Fruit fly (Drosophila melanogaster): ENCODE measurements around the gene CG4520.

Gene CG4520

DNA sequence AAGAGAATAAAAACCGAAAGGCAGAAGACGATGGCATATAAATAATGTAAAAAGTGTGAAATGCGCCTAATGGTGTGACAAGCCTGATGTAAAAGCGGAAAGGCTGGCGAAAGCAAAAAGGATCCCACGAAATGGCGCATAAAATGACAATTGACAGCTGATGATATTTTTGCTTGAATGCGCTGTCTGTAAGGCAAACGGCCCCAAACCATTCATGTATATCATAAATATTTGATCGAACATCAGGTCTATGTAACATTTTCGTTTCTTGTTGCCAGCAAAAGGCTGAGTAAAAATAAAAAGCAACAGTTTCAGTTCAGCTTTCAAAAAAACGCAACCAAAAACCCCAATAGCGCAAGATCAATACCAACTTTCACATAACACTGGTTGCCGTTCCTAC lies at the start of gene CG4520:
Gene CG4520, plus strand, starts transcription at position 301 of the 400 bp plus-strand sequence.
- no peak for TF ChIP-seq ovo (GFP tag; optimal IDR thresholded peaks at IDR 0.05)
- no peak for TF ChIP-seq CG5204 (GFP tag; optimal IDR thresholded peaks at IDR 0.05)

DNA sequence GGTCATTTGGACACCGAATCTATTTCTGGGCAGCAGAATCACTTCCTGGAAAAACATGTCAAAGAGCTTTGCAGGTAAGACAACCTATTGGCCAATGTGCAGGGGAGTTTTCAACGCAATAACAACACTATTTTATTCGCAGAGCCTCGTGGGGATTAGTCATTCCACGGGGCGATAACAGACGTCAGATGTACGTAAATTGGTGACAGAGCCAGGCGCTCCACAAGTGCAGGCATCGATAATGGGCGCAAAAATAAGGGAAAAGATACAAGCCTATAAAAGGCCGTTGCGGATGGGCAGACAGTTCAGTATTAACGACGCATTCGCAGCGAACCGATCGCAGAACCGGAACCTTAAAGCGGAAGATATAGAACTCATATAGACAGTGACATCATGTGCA lies 49.5 kb upstream of the CG4520 start, which contains the start of gene CG5399:
Gene CG5399, plus strand, starts transcription at position 301 of the 400 bp plus-strand sequence.
- no peak for TF ChIP-seq toe (GFP tag; optimal IDR thresholded peaks at IDR 0.05)
- no peak for TF ChIP-seq bab1 (GFP tag; optimal IDR thresholded peaks at IDR 0.05)
- TF ChIP-seq CG12768 (GFP tag; optimal IDR thresholded peaks at IDR 0.05): no peak
- no peak for TF ChIP-seq CG11617 (GFP tag; optimal IDR thresholded peaks at IDR 0.05)
- no peak for TF ChIP-seq cnc (optimal IDR thresholded peaks at IDR 0.05)
- no peak for TF ChIP-seq Mnt (GFP tag; optimal IDR thresholded peaks at IDR 0.05)
- TF ChIP-seq Clk (GFP tag; optimal IDR thresholded peaks at IDR 0.05): no peak
- no peak for TF ChIP-seq Hr96 (GFP tag; optimal IDR thresholded peaks at IDR 0.05)
- no peak for TF ChIP-seq pad (GFP tag; optimal IDR thresholded peaks at IDR 0.05)
- TF ChIP-seq CG5204 (GFP tag; optimal IDR thresholded peaks at IDR 0.05): no peak
- TF ChIP-seq cic (GFP tag; optimal IDR thresholded peaks at IDR 0.05): no peak
- no peak for TF ChIP-seq CG33017 (tag; optimal IDR thresholded peaks at IDR 0.05)
- TF ChIP-seq tj (GFP tag; optimal IDR thresholded peaks at IDR 0.05): no peak
- TF ChIP-seq CG7045 (GFP tag; optimal IDR thresholded peaks at IDR 0.05): no peak
- TF ChIP-seq CG1620 (GFP tag; optimal IDR thresholded peaks at IDR 0.05): no peak

DNA sequence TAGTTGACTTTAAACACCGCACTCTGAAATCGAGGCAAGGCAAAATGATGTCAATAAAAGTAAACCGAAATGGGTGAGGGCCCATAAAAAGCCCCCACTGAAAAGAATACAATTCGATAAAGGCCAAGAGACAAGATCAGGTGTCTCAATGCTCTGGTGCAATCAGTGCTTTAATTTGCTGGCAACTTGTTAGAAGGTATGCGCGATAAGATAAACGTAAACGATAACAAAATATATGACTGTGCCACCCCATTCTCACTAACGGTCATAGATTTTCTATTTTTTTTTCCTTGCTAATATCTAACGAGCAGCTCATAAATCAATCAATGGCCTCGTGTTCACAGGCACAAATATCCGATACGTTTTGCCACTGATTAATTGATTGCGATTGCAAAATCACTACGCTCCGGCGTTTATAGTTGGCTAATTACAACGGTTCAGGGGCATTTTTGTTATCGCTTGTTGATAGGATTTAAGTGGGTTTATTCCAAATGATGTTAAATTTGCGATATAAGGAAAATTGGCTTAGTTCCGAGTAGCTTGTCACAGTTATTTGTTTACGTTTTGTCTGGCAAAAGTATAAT lies 47.9 kb upstream of the CG4520 start:
- TF ChIP-seq ovo (GFP tag; optimal IDR thresholded peaks at IDR 0.05): peak; percentile 7
- no peak for TF ChIP-seq toe (GFP tag; optimal IDR thresholded peaks at IDR 0.05)
- TF ChIP-seq CG5204 (GFP tag; optimal IDR thresholded peaks at IDR 0.05): no peak
- peak; percentile 35 for TF ChIP-seq CG7045 (GFP tag; optimal IDR thresholded peaks at IDR 0.05)
- peak; percentile 10 for TF ChIP-seq CG12768 (GFP tag; optimal IDR thresholded peaks at IDR 0.05)
- TF ChIP-seq cic (GFP tag; optimal IDR thresholded peaks at IDR 0.05): peak; percentile 78
- TF ChIP-seq CG33017 (tag; optimal IDR thresholded peaks at IDR 0.05): peak; percentile 33
- TF ChIP-seq kay (GFP tag; ENCODE audit: borderline replicate concordance): peak; percentile 90
- TF ChIP-seq CG14711 (tag; optimal IDR thresholded peaks at IDR 0.05): peak; percentile 1
- TF ChIP-seq cnc (optimal IDR thresholded peaks at IDR 0.05): no peak

DNA sequence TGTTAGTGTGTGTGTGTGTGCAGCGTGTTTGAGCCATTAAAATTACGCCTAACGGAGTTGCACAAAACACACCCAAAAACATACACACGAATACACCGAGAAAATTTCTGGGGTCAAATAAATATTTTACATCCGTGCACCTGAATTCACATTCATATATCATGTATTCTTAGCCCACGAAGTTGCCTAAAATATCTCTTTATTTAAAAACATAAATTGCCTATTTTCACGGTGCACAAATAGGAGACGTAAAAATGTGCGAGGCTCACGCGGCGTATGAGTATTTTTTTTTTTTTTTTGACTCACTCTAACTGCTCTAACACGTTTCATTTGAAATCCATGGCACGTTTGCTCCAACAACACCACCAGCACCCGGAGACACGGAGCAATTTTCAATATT lies 43.7 kb upstream of the CG4520 start:
- TF ChIP-seq CG14711 (tag; optimal IDR thresholded peaks at IDR 0.05) (no peak), cic (GFP tag; optimal IDR thresholded peaks at IDR 0.05) (no peak), kay (GFP tag; ENCODE audit: borderline replicate concordance) (no peak), pad (GFP tag; optimal IDR thresholded peaks at IDR 0.05) (no peak), ovo (GFP tag; optimal IDR thresholded peaks at IDR 0.05) (no peak), tj (GFP tag; optimal IDR thresholded peaks at IDR 0.05) (no peak)

DNA sequence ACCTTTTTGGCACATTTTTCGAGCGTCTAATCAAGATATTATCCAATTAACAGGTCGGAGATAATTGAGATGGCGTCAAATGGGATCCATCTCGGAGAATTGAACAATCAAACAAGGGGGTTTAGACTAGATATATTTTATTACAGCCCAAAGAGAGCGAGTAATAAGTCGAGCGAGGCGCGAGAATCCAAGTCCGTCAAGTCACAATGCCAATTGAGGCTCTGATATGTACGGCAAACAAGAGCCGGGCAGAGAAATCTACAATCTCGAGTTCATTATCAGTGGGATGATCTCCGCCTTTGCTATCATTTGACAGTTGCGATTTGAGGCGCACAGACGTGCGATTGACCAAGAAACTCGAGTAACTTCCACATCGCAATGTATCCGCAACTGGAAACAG lies 40.1 kb upstream of the CG4520 start, which contains the start of gene CG5404:
Gene CG5404, plus strand, starts transcription at position 301 of the 400 bp plus-strand sequence.
- TF ChIP-seq cnc (optimal IDR thresholded peaks at IDR 0.05) (no peak), CG14711 (tag; optimal IDR thresholded peaks at IDR 0.05) (no peak), CG5204 (GFP tag; optimal IDR thresholded peaks at IDR 0.05) (no peak), toe (GFP tag; optimal IDR thresholded peaks at IDR 0.05) (no peak)

DNA sequence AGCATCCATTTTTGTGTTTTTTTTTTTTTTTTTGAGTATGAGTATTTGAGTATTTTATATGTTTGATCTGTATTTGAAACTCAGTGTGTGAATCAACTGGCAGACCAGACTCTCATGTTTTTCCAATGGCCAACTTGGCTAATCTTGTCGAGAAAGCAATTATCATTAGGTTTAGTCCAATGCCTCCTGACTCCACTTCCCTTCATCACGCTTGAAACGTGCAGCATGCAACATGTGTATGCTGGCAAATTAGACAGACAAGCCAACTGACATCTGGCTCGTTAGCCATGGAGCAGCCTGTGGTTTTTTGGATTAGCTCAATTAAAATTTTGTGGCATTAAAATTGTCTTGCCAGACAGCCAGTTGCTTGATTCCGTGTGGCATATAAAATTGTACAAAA lies 28.0 kb upstream of the CG4520 start, which contains the start of gene CG31294:
Gene CG31294, minus strand, starts transcription at position 101 of the 400 bp plus-strand sequence.
- TF ChIP-seq CG11617 (GFP tag; optimal IDR thresholded peaks at IDR 0.05): no peak

DNA sequence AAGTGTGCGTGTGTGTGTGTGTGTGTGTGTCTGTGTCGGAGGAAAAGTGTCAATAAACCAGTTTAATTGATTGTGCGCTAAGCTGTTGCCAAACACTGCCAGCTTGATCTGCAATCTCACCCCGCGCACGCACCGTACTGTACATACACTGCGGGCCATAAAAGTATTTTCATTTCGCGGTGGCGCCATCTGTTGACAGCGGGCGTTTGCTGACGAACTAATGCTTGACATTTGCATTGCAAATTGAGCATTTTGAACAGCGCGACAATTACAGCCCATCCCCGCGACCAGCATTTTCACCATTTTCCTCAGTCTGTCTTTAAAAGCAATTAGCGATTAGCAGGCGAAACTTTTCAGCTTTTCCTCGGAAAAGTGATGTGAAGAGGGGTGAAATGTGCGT lies 13.8 kb upstream of the CG4520 start:
- TF ChIP-seq Mnt (GFP tag; optimal IDR thresholded peaks at IDR 0.05) (no peak), CG11617 (GFP tag; optimal IDR thresholded peaks at IDR 0.05) (no peak), cnc (optimal IDR thresholded peaks at IDR 0.05) (no peak), CG7045 (GFP tag; optimal IDR thresholded peaks at IDR 0.05) (no peak), CG7101 (tag; optimal IDR thresholded peaks at IDR 0.05) (no peak), ovo (GFP tag; optimal IDR thresholded peaks at IDR 0.05) (no peak), CG12768 (GFP tag; optimal IDR thresholded peaks at IDR 0.05) (no peak), Crg-1 (GFP tag; optimal IDR thresholded peaks at IDR 0.05) (no peak), CG33017 (tag; optimal IDR thresholded peaks at IDR 0.05) (no peak), Hr96 (GFP tag; optimal IDR thresholded peaks at IDR 0.05) (no peak), CG5204 (GFP tag; optimal IDR thresholded peaks at IDR 0.05) (no peak), CG1620 (GFP tag; optimal IDR thresholded peaks at IDR 0.05) (no peak), tj (GFP tag; optimal IDR thresholded peaks at IDR 0.05) (no peak), Clk (GFP tag; optimal IDR thresholded peaks at IDR 0.05) (no peak), toe (GFP tag; optimal IDR thresholded peaks at IDR 0.05) (no peak), pad (GFP tag; optimal IDR thresholded peaks at IDR 0.05) (no peak), cic (GFP tag; optimal IDR thresholded peaks at IDR 0.05) (no peak)

DNA sequence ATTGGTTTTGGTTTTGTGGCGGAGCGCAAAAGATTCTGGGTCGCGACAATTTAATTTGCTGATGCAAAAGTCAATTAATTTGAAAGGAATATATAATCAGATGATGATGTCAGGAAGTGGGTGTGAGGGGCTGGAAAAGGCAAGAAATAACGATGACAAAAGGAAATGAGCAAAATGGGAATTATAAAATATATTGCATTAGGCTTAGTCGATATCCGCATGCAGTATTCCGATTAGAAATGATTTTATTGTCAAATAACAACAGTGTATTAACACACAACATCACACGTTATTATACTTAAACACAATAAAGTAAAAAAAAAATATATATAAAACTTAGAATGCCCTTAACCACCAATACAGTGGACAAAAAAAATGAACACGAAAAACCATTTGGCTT lies 13.0 kb upstream of the CG4520 start, which contains the start of gene CG34274:
Gene CG34274, plus strand, starts transcription at position 301 of the 400 bp plus-strand sequence.
- TF ChIP-seq CG12768 (GFP tag; optimal IDR thresholded peaks at IDR 0.05) (no peak), toe (GFP tag; optimal IDR thresholded peaks at IDR 0.05) (no peak), CG1620 (GFP tag; optimal IDR thresholded peaks at IDR 0.05) (no peak), CG33017 (tag; optimal IDR thresholded peaks at IDR 0.05) (no peak), CG7045 (GFP tag; optimal IDR thresholded peaks at IDR 0.05) (no peak)

Data from whole organism, adult.